Fruit fly (Drosophila melanogaster): Measurements from ENCODE around the gene CG31219.

Gene CG31219

dm6 chr3R:19671223-19671991, 20.6 kb downstream of the CG31219 start, which contains the start of gene Naam (continued):
- peak; percentile 49 for TF ChIP-seq dsx (GFP tag; optimal IDR thresholded peaks at IDR 0.05; ENCODE audit: poor library complexity, severe bottlenecking)
- TF ChIP-seq spab (GFP tag; optimal IDR thresholded peaks at IDR 0.05): peak; percentile 47
- TF ChIP-seq Hr38 (GFP tag; optimal IDR thresholded peaks at IDR 0.05): no peak
- peak; percentile 79 for TF ChIP-seq CG8119 (GFP tag; IDR thresholded peaks at IDR 0.05)
- TF ChIP-seq topi (GFP tag; optimal IDR thresholded peaks at IDR 0.05): peak; percentile 72
- TF ChIP-seq CG11762 (GFP tag; optimal IDR thresholded peaks at IDR 0.05; ENCODE audit: insufficient read depth): peak; percentile 55
- peak; percentile 78 for TF ChIP-seq Hr4 (GFP tag; optimal IDR thresholded peaks at IDR 0.05)
- peak; percentile 81 for TF ChIP-seq esn (GFP tag; optimal IDR thresholded peaks at IDR 0.05)
- TF ChIP-seq salr (GFP tag; optimal IDR thresholded peaks at IDR 0.05): peak in 1 of 2 experiments; percentile 29
- no peak for TF ChIP-seq fd59A (GFP tag; optimal IDR thresholded peaks at IDR 0.05)
- TF ChIP-seq dac (GFP tag; optimal IDR thresholded peaks at IDR 0.05): peak; percentile 69
- peak; percentile 69 for TF ChIP-seq CG32006 (GFP tag; optimal IDR thresholded peaks at IDR 0.05)
- peak in 1 of 2 experiments; percentile 6 for TF ChIP-seq ss (GFP tag; optimal IDR thresholded peaks at IDR 0.05)
- TF ChIP-seq Ets21C (GFP tag; optimal IDR thresholded peaks at IDR 0.05): peak; percentile 43
- peak; percentile 57 for TF ChIP-seq fd85E (GFP tag; optimal IDR thresholded peaks at IDR 0.05)
- peak; percentile 34; the same call in 1 of the 2 replicates for TF ChIP-seq CG11294 (GFP tag; IDR thresholded peaks at IDR 0.05)
- peak; percentile 84 for TF ChIP-seq CG3919 (GFP tag; optimal IDR thresholded peaks at IDR 0.05)
- peak; percentile 78 for TF ChIP-seq CG15336 (GFP tag; IDR thresholded peaks at IDR 0.05)
- TF ChIP-seq Sox102F (GFP tag; optimal IDR thresholded peaks at IDR 0.05): peak; percentile 70
- peak; percentile 87 for TF ChIP-seq svp (GFP tag)
- no peak for TF ChIP-seq CG9139 (GFP tag; optimal IDR thresholded peaks at IDR 0.05)
- peak; percentile 93 for TF ChIP-seq eg (GFP tag; IDR thresholded peaks at IDR 0.05)
- peak; percentile 62 for TF ChIP-seq CG1621 (tag; optimal IDR thresholded peaks at IDR 0.05)
- peak; percentile 79 for TF ChIP-seq Smox (GFP tag; optimal IDR thresholded peaks at IDR 0.05)
- TF ChIP-seq CG7368 (GFP tag; optimal IDR thresholded peaks at IDR 0.05): peak; percentile 83
- TF ChIP-seq CG6808 (GFP tag; optimal IDR thresholded peaks at IDR 0.05): peak; percentile 27
- TF ChIP-seq lz (GFP tag; optimal IDR thresholded peaks at IDR 0.05): peak; percentile 76
- peak; percentile 41 for TF ChIP-seq fkh (GFP tag; optimal IDR thresholded peaks at IDR 0.05)
- TF ChIP-seq CG31627 (GFP tag; optimal IDR thresholded peaks at IDR 0.05): peak; percentile 78
- TF ChIP-seq Sox15 (GFP tag; optimal IDR thresholded peaks at IDR 0.05): peak; percentile 2
- TF ChIP-seq Blimp-1 (GFP tag; optimal IDR thresholded peaks at IDR 0.05): peak; percentile 27
- peak; percentile 54 for TF ChIP-seq CG8632 (GFP tag; optimal IDR thresholded peaks at IDR 0.05)

- no peak for TF ChIP-seq achi (GFP tag; optimal IDR thresholded peaks at IDR 0.05)
- TF ChIP-seq salr (GFP tag; optimal IDR thresholded peaks at IDR 0.05): no peak
- no peak for TF ChIP-seq CG10669 (GFP tag; optimal IDR thresholded peaks at IDR 0.05)
- no peak for TF ChIP-seq dsx (GFP tag; optimal IDR thresholded peaks at IDR 0.05; ENCODE audit: poor library complexity, severe bottlenecking)
- TF ChIP-seq CG8632 (GFP tag; optimal IDR thresholded peaks at IDR 0.05): no peak
- TF ChIP-seq Ets96B (tag; optimal IDR thresholded peaks at IDR 0.05): no peak
- no peak for TF ChIP-seq Smox (GFP tag; optimal IDR thresholded peaks at IDR 0.05)
- no peak for TF ChIP-seq fd85E (GFP tag; optimal IDR thresholded peaks at IDR 0.05)
- no peak for TF ChIP-seq CG7368 (GFP tag; optimal IDR thresholded peaks at IDR 0.05)
- no peak for TF ChIP-seq CG6854 (GFP tag; optimal IDR thresholded peaks at IDR 0.05)
- TF ChIP-seq Hr4 (GFP tag; optimal IDR thresholded peaks at IDR 0.05): no peak
- TF ChIP-seq cyc (GFP tag; optimal IDR thresholded peaks at IDR 0.05): no peak
- no peak for TF ChIP-seq topi (GFP tag; optimal IDR thresholded peaks at IDR 0.05)
Observed at dm6 chr3R:19672136-19672535, 21.3 kb downstream of the CG31219 start.
